Fruit fly (Drosophila melanogaster) whole organism, adult: ENCODE measurements around the gene Fancm.

Experiments
- CG11617 ChIP-seq: fragments of 200-800 bp; sonication (Bioruptor generic); optimal IDR thresholded peaks from 2 replicates; lab custom pipeline; 2017; ENCODE audit warnings: mild to moderate bottlenecking, missing biosample characterization, missing genetic modification reagents, missing genetic modification characterization
- CG12768 ChIP-seq: fragments of 200-800 bp; sonication (Bioruptor generic); optimal IDR thresholded peaks from 2 replicates; lab custom pipeline; 2017; ENCODE audit warnings: missing biosample characterization, missing genetic modification characterization, mild to moderate bottlenecking, moderate library complexity, missing genetic modification reagents
- CG14711 ChIP-seq: fragments of 200-800 bp; sonication (Bioruptor generic); optimal IDR thresholded peaks from 2 replicates; lab custom pipeline; 2018; ENCODE audit warnings: missing biosample characterization, mild to moderate bottlenecking, missing genetic modification characterization, moderate library complexity
- CG1620 ChIP-seq: fragments of 200-800 bp; sonication (Bioruptor generic); optimal IDR thresholded peaks from 2 replicates; lab custom pipeline; 2016; ENCODE audit warnings: missing biosample characterization, missing genetic modification characterization
- CG33017 ChIP-seq: fragments of 200-800 bp; sonication (Bioruptor generic); optimal IDR thresholded peaks from 2 replicates; lab custom pipeline; 2018; ENCODE audit warnings: missing biosample characterization, mild to moderate bottlenecking, missing genetic modification characterization, moderate library complexity
- CG5204 ChIP-seq: fragments of 200-800 bp; sonication (Bioruptor generic); optimal IDR thresholded peaks from 2 replicates; lab custom pipeline; 2016; ENCODE audit warnings: missing biosample characterization, missing genetic modification characterization
- CG7045 ChIP-seq: fragments of 200-800 bp; sonication (Bioruptor generic); optimal IDR thresholded peaks from 2 replicates; lab custom pipeline; 2017; ENCODE audit warnings: missing biosample characterization, mild to moderate bottlenecking, missing genetic modification characterization
- CG7101 ChIP-seq: fragments of 200-800 bp; sonication (Bioruptor generic); optimal IDR thresholded peaks from 2 replicates; lab custom pipeline; 2018; ENCODE audit warnings: missing biosample characterization, mild to moderate bottlenecking, missing genetic modification characterization, moderate library complexity
- Clk ChIP-seq: fragments of 200-800 bp; sonication (Bioruptor generic); optimal IDR thresholded peaks from 2 replicates; lab custom pipeline; 2017; ENCODE audit warnings: missing biosample characterization, missing genetic modification characterization
- Crg-1 ChIP-seq: fragments of 200-800 bp; sonication (Bioruptor generic); optimal IDR thresholded peaks from 2 replicates; lab custom pipeline; 2016; ENCODE audit warnings: missing biosample characterization, missing genetic modification characterization
- Hr96 ChIP-seq: fragments of 200-800 bp; sonication (Bioruptor generic); optimal IDR thresholded peaks from 2 replicates; lab custom pipeline; 2016; ENCODE audit warnings: missing biosample characterization, missing genetic modification characterization
- Mnt ChIP-seq: fragments of 200-800 bp; sonication (Bioruptor generic); optimal IDR thresholded peaks from 2 replicates; lab custom pipeline; 2016; ENCODE audit warnings: missing biosample characterization, mild to moderate bottlenecking, missing genetic modification characterization
- bab1 ChIP-seq: fragments of 200-800 bp; sonication (Bioruptor generic); optimal IDR thresholded peaks from 3 replicates; lab custom pipeline; 2019; ENCODE audit warnings: missing biosample characterization, mild to moderate bottlenecking, missing genetic modification characterization, moderate library complexity
- cic ChIP-seq: fragments of 200-800 bp; sonication (Bioruptor generic); optimal IDR thresholded peaks from 2 replicates; lab custom pipeline; 2017; ENCODE audit warnings: missing biosample characterization, mild to moderate bottlenecking, missing genetic modification characterization, moderate library complexity
- cnc ChIP-seq, 2 experiments: fragments of >200 bp; optimal IDR thresholded peaks; 2 replicates each; lab custom pipeline; 2017
- kay ChIP-seq: fragments of 200-800 bp; sonication (Bioruptor generic); peaks from one replicate; lab custom pipeline; 2016; ENCODE audit warnings: missing biosample characterization, missing genetic modification characterization, borderline replicate concordance
- ovo ChIP-seq: fragments of 200-800 bp; sonication (Bioruptor generic); optimal IDR thresholded peaks from 2 replicates; lab custom pipeline; 2016; ENCODE audit warnings: missing biosample characterization, missing genetic modification characterization
- pad ChIP-seq: fragments of 200-800 bp; sonication (Bioruptor generic); optimal IDR thresholded peaks from 3 replicates; lab custom pipeline; 2017; ENCODE audit warnings: missing biosample characterization, missing genetic modification characterization, mild to moderate bottlenecking, moderate library complexity, missing genetic modification reagents
- tj ChIP-seq: fragments of 200-800 bp; sonication (Bioruptor generic); optimal IDR thresholded peaks from 3 replicates; lab custom pipeline; 2017; ENCODE audit warnings: missing biosample characterization, mild to moderate bottlenecking, missing genetic modification characterization, moderate library complexity
- toe ChIP-seq: fragments of 200-800 bp; sonication (Bioruptor generic); optimal IDR thresholded peaks from 2 replicates; lab custom pipeline; 2016; ENCODE audit warnings: missing biosample characterization, missing genetic modification characterization

The Fancm gene

DNA sequence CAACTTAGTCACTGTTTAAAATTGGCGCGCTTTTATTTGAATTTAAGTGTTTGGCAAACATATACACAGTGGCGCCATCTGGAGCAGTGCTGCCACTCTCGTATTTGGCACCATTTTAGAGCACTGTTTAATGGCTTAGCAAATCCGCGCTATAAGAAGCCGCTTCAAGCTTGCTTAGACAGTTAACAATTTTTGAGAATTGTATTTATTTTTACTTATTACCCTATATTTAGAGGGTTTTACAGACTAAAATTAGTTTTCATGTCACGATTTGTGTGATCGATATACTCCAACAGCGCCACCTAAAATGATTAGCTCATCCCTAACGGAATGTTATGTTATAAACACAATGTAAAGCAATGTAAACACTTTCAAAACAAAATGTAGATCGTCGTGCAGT, at the start of gene Fancm:
TSS of gene Fancm (plus strand) at position 366 of the 400 bp plus-strand sequence.
- TF ChIP-seq toe, result peak; percentile 67
- TF ChIP-seq Crg-1 (GFP tag; lab: Kevin White, UChicago), result peak; percentile 74
- TF ChIP-seq Clk (GFP tag; lab: Kevin White, UChicago), result no peak
- no peak for TF ChIP-seq cic (GFP tag; lab: Kevin White, UChicago)
- TF ChIP-seq kay (GFP tag; lab: Kevin White, UChicago), result no peak
- peak; percentile 65 for TF ChIP-seq Hr96 (GFP tag; lab: Kevin White, UChicago)
- TF ChIP-seq bab1 (GFP tag; lab: Kevin White, UChicago), result peak; percentile 61
- TF ChIP-seq CG7045 (GFP tag; lab: Kevin White, UChicago), result peak; percentile 42
- peak; percentile 46 for TF ChIP-seq pad (GFP tag; lab: Kevin White, UChicago)
- TF ChIP-seq CG14711 (tag; lab: Kevin White, UChicago), result peak; percentile 38
- TF ChIP-seq CG5204, result peak; percentile 46
- TF ChIP-seq CG11617, result peak; percentile 31
- TF ChIP-seq CG1620, result peak; percentile 81
- peak; percentile 56 for TF ChIP-seq ovo
- peak; percentile 63 for TF ChIP-seq CG7101
- no peak for TF ChIP-seq tj (GFP tag; lab: Kevin White, UChicago)
- TF ChIP-seq CG12768, result peak; percentile 2
- peak; percentile 18 for TF ChIP-seq CG33017 (tag; lab: Kevin White, UChicago)
- TF ChIP-seq Mnt, result peak; percentile 39

DNA sequence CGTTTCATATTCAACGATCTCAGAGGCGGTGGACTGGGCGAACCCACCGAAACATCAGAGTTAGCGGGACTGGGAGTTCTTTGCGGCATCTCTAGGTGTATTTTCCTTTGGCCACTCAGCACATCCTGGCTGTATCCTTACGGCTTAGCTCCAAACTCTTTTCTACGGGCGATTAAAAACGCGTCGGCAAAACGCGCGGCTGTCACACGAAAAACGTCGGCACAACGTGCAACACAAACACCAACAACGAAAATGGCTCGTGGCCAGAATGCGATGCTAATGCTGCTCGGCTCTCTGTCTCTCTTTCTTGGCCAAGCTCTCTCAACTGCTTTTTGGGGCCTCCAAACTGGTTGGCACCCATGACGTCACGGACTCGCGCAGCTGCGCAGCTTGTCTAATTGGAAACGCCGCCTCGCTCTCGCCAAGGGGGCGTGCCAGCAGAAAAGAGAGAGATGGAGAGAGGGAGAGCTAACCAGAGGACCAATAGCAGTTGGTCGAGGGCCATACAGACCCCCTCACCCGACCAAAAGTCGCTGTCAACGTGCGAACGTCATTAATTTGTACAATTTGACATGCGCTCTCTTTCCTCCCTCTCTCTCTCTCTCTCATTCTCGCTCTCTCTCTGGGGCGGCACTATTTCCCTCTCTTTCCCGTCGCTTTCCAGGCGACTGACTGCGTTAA, 48.1 kb upstream of the Fancm start, which contains the start of gene lbl:
TSS of gene lbl (minus strand) at position 255 of the 681 bp plus-strand sequence.
- TF ChIP-seq CG7101 (no peak), Clk (GFP tag; lab: Kevin White, UChicago) (no peak), Hr96 (GFP tag; lab: Kevin White, UChicago) (no peak), cic (GFP tag; lab: Kevin White, UChicago) (no peak), CG5204 (no peak), CG14711 (tag; lab: Kevin White, UChicago) (no peak), Mnt (no peak)

DNA sequence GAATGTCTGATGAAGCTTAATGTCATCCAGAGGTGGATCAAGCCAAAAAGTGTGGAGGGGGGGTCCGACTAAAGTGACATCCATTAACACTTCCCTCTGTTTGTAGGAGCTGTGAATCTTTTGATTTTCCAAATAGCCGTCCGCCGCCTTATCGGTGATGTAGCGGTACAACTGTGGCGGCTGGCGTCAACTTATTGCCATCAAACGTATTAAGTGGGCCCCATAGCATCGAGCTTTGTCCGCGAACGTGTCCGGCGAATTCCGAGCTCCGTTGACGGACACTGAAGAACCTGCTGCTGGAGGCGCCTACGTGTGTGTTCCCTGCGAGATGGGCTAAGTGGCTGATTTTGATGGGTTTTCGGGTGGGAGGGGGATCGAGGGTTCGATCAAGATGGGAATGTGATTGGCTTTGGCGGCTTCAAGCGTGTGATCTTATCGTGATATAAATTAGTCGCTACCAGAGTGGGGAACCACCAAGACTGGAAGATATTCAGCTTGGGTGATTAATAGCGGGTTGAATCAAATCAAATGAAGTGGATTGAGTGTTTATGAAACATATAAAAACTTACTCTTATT, 44.5 kb upstream of the Fancm start:
- TF ChIP-seq toe (no peak), cnc (optimal IDR thresholded peaks at IDR 0.05; lab: Kevin White, UChicago) (no peak), bab1 (GFP tag; lab: Kevin White, UChicago) (no peak), ovo (no peak), Crg-1 (GFP tag; lab: Kevin White, UChicago) (no peak), CG12768 (no peak), cic (GFP tag; lab: Kevin White, UChicago) (no peak), CG5204 (no peak), CG1620 (no peak), Clk (GFP tag; lab: Kevin White, UChicago) (no peak), Hr96 (GFP tag; lab: Kevin White, UChicago) (no peak)

DNA sequence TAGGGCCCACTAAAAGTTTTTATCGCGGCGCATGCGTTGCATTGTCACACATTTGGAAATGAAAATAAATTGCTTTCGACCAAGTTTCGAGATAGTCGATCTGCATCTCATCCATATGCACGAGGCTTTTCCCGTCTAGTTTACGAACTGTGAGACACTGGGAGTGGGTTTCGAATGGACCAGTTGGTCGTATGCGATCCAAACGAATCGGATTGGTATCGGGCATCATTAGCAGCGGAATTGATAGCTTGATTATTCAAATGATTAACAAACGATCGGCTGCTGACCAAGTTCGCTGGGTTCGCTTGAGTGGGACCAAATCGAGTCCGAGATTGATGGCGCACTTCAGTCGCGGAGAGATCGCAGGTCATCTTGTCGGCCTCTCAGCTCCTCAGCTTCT, 42.0 kb upstream of the Fancm start:
- no peak for TF ChIP-seq ovo
- TF ChIP-seq CG7045 (GFP tag; lab: Kevin White, UChicago), result no peak
- no peak for TF ChIP-seq CG7101
- no peak for TF ChIP-seq tj (GFP tag; lab: Kevin White, UChicago)
- no peak for TF ChIP-seq kay (GFP tag; lab: Kevin White, UChicago)
- TF ChIP-seq Clk (GFP tag; lab: Kevin White, UChicago), result no peak
- TF ChIP-seq bab1 (GFP tag; lab: Kevin White, UChicago), result no peak
- TF ChIP-seq CG33017 (tag; lab: Kevin White, UChicago), result no peak
- TF ChIP-seq cic (GFP tag; lab: Kevin White, UChicago), result no peak
- TF ChIP-seq CG5204, result no peak
- no peak for TF ChIP-seq toe
- no peak for TF ChIP-seq cnc (optimal IDR thresholded peaks at IDR 0.05; lab: Kevin White, UChicago)
- TF ChIP-seq CG11617, result no peak
- no peak for TF ChIP-seq Crg-1 (GFP tag; lab: Kevin White, UChicago)
- TF ChIP-seq Mnt, result no peak
- TF ChIP-seq CG12768, result no peak

DNA sequence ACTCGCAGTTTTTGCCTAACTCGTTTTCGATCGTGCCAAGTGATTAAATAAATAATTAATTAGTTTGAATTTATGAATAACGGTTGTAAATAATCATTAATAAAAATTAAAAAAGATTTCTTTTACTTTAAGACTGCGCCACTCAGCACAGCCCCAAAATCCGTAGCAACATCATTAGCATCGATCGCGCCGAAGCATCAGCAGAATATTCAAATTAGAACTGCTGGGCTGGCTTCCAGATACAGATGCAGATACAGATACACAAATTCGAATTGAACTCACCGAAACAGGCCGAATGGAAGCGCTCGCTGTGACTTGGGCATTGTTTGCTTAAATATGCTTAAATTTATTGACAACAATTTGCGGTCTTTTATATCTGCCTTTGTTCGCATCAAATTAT, 41.4 kb upstream of the Fancm start:
- TF ChIP-seq Clk (GFP tag; lab: Kevin White, UChicago) (no peak), bab1 (GFP tag; lab: Kevin White, UChicago) (no peak), CG7101 (no peak), kay (GFP tag; lab: Kevin White, UChicago) (no peak), cnc (optimal IDR thresholded peaks at IDR 0.05; lab: Kevin White, UChicago) (no peak), ovo (no peak), CG7045 (GFP tag; lab: Kevin White, UChicago) (no peak), CG14711 (tag; lab: Kevin White, UChicago) (no peak)

DNA sequence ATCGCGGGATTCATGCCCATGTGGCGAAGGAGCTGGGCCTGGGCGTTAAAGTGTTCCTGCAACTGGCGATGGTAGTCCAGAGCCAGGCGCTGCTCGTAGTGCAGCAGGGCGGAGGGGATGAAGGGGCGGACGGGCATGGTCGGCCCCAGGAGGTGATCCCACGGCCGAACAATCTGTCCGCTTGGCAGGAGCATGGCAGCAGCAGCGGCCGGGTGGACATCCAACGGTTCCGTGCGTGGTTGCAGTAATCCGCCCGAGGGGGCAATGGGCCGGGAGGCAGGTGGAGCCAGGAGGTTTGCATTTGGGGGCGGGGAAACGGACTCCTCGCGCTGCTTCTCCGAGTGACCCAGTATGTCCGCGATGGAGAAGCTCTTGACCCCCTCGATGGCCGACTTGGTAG, 36.8 kb upstream of the Fancm start:
- no peak for TF ChIP-seq Crg-1 (GFP tag; lab: Kevin White, UChicago)

DNA sequence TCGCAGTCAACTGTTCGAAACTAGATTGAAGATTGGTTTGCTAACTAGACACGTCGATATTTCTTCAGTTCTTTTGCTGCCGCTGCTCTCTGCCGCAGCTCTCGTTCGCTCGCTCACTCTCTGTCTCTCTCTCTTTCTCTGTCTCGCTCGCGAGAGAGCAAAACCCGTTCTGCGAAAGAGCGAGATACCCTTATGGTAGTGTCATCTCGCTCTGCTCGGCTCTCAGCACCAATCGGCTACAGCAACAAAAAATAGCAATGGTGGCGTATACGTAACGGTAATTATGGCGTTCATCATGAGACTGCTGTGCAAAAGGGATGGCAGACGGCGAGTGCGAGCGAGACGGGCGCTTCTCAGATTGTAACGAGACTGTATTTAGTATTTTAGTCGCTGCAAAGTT, 35.8 kb upstream of the Fancm start, which contains the start of gene lbe:
TSS of gene lbe (minus strand) at position 204 of the 400 bp plus-strand sequence.
- peak; percentile 24 for TF ChIP-seq pad (GFP tag; lab: Kevin White, UChicago)
- no peak for TF ChIP-seq bab1 (GFP tag; lab: Kevin White, UChicago)
- TF ChIP-seq ovo, result peak; percentile 86
